Fruit fly (Drosophila melanogaster): ENCODE measurements around the gene Mlc2.

DNA sequence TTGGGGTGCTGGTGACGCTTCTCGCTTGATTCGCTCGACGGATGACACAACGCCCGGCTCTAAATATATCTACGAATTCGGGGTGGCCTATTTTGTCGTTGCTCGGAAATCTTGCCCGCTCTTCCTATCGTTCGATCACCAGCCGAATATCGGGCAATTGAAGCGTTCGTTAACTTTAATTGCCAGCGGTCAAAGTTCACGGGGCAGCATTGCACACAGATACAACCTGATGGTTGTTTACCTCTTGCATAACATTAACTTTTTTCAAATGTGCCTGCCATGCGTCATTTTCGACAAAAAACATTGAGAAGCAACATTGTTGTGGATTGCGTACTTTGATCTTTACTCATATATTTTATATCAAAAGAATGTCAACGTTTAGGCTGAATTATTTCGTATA, 23.4 kb upstream of the Mlc2 start:
- TF ChIP-seq CG32121 (GFP tag; IDR thresholded peaks at IDR 0.05) (no peak), CG15710 (tag; optimal IDR thresholded peaks at IDR 0.05) (no peak), Pif1A (GFP tag; optimal IDR thresholded peaks at IDR 0.05) (no peak), Ets98B (GFP tag; IDR thresholded peaks at IDR 0.05) (no peak)

Measured in whole organism, pupa.